Worm (Caenorhabditis elegans) whole organism, mixed stage, embryonic: ENCODE results near the gene T22F3.2.
"Not testable (repeated sequence)": the region's sequence is repeated elsewhere in the genome, so short reads cannot be mapped to it uniquely, and the experiment has no call there.

Experiments used
- blmp-1 ChIP-seq: fragments of 150-350 bp; optimal IDR thresholded peaks from 2 replicates; lab custom pipeline; 2014; ENCODE audit warnings: missing biosample characterization, missing genetic modification characterization
- cnd-1 ChIP-seq: fragments of 200-800 bp; sonication (Bioruptor generic); optimal IDR thresholded peaks from 2 replicates; lab custom pipeline; 2018; ENCODE audit warnings: mild to moderate bottlenecking, missing genetic modification characterization, missing compliant biosample characterization
- flh-1 ChIP-seq: fragments of 200-800 bp; sonication (Bioruptor generic); optimal IDR thresholded peaks from 2 replicates; lab custom pipeline; 2018; ENCODE audit warnings: mild to moderate bottlenecking, missing genetic modification characterization, moderate library complexity, missing compliant biosample characterization
- lsy-2 ChIP-seq: fragments of 150-350 bp; optimal IDR thresholded peaks from 2 replicates; lab custom pipeline; 2014; ENCODE audit warnings: missing biosample characterization, missing genetic modification characterization
- nhr-76 ChIP-seq: sonication (generic microtip); optimal IDR thresholded peaks from 2 replicates; lab custom pipeline; 2017; ENCODE audit warnings: missing biosample characterization, missing genetic modification characterization
- sptf-1 ChIP-seq: sonication (generic microtip); optimal IDR thresholded peaks from 2 replicates; lab custom pipeline; 2017; ENCODE audit warnings: mild to moderate bottlenecking, missing genetic modification characterization, moderate library complexity, missing compliant biosample characterization
- unc-39 ChIP-seq: fragments of 150-350 bp; optimal IDR thresholded peaks from 2 replicates; lab custom pipeline; 2014; ENCODE audit warnings: missing biosample characterization, missing genetic modification characterization
- ztf-11 ChIP-seq: fragments of 150-350 bp; optimal IDR thresholded peaks from 2 replicates; lab custom pipeline; 2014; ENCODE audit warnings: missing biosample characterization, missing genetic modification characterization

DNA sequence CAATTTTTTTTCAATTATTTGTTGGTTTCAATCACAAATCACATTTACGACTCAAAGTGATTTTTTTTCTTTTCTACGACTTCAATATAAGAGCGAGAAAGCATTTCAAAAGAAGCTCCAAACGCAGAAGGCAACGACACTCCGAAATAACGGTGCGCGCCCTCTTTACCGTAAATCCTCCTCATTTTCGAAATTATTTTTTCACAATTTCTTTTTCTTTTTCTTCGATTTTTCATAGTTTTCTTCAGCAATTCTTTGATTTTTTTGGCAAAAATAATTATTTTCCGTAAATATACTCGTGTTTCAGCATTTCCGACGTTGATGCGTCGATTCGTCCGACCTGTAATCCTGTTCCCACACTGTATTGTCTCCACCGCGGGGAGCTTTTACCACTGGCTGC lies 15.7 kb upstream of the T22F3.2 start, which contains the start of gene F40C5.2:
- not testable (repeated sequence) for TF ChIP-seq lsy-2 (tag; lab: Kevin White, UChicago); unc-39; sptf-1 (tag; lab: Kevin White, UChicago); blmp-1; ztf-11; nhr-76; flh-1 (GFP tag; lab: Kevin White, UChicago); cnd-1
